Fruit fly (Drosophila melanogaster): ENCODE data around the gene nAChRbeta3.

The nAChRbeta3 gene

dm6 chr2L:544444-545179 lies at the start of gene nAChRbeta3, which contains the start of gene Spp:
nAChRbeta3 (plus strand) TSS chr2L:545129.
Spp (minus strand) TSS chr2L:544653.
- TF ChIP-seq toe (GFP tag; optimal IDR thresholded peaks at IDR 0.05) = no peak
- TF ChIP-seq kay (GFP tag; ENCODE audit: borderline replicate concordance) = no peak
- no peak for TF ChIP-seq CG14711 (tag; optimal IDR thresholded peaks at IDR 0.05)
- TF ChIP-seq Clk (GFP tag; optimal IDR thresholded peaks at IDR 0.05) = no peak
- TF ChIP-seq Hr96 (GFP tag; optimal IDR thresholded peaks at IDR 0.05) = no peak
- peak; percentile 34 for TF ChIP-seq Mnt (GFP tag; optimal IDR thresholded peaks at IDR 0.05)
- no peak for TF ChIP-seq tj (GFP tag; optimal IDR thresholded peaks at IDR 0.05)
- no peak for TF ChIP-seq CG11617 (GFP tag; optimal IDR thresholded peaks at IDR 0.05)

- TF ChIP-seq cnc (optimal IDR thresholded peaks at IDR 0.05) = no peak
- no peak for TF ChIP-seq kay (GFP tag; ENCODE audit: borderline replicate concordance)
- TF ChIP-seq CG11617 (GFP tag; optimal IDR thresholded peaks at IDR 0.05) = no peak
These were observed 49.3 kb upstream of the nAChRbeta3 start for dm6 chr2L:495381-496240.

- no peak for TF ChIP-seq CG14711 (tag; optimal IDR thresholded peaks at IDR 0.05)
- TF ChIP-seq bab1 (GFP tag; optimal IDR thresholded peaks at IDR 0.05) = no peak
- peak; percentile 60 for TF ChIP-seq tj (GFP tag; optimal IDR thresholded peaks at IDR 0.05)
These were observed 48.5 kb upstream of the nAChRbeta3 start for dm6 chr2L:496436-496835.

dm6 chr2L:496841-497240 lies 48.1 kb upstream of the nAChRbeta3 start:
- TF ChIP-seq cnc (optimal IDR thresholded peaks at IDR 0.05) (no peak), Hr96 (GFP tag; optimal IDR thresholded peaks at IDR 0.05) (no peak), tj (GFP tag; optimal IDR thresholded peaks at IDR 0.05) (no peak), CG14711 (tag; optimal IDR thresholded peaks at IDR 0.05) (no peak), toe (GFP tag; optimal IDR thresholded peaks at IDR 0.05) (no peak), Mnt (GFP tag; optimal IDR thresholded peaks at IDR 0.05) (no peak)

dm6 chr2L:497657-498473 lies 47.1 kb upstream of the nAChRbeta3 start:
- TF ChIP-seq CG7045 (GFP tag; optimal IDR thresholded peaks at IDR 0.05) (no peak), Crg-1 (GFP tag; optimal IDR thresholded peaks at IDR 0.05) (no peak), Clk (GFP tag; optimal IDR thresholded peaks at IDR 0.05) (no peak), tj (GFP tag; optimal IDR thresholded peaks at IDR 0.05) (no peak), CG7101 (tag; optimal IDR thresholded peaks at IDR 0.05) (no peak), CG11617 (GFP tag; optimal IDR thresholded peaks at IDR 0.05) (no peak)

dm6 chr2L:498474-498821 lies 46.5 kb upstream of the nAChRbeta3 start:
- no peak for TF ChIP-seq toe (GFP tag; optimal IDR thresholded peaks at IDR 0.05)

dm6 chr2L:499939-500338 lies 45.0 kb upstream of the nAChRbeta3 start:
- TF ChIP-seq tj (GFP tag; optimal IDR thresholded peaks at IDR 0.05) (no peak), CG14711 (tag; optimal IDR thresholded peaks at IDR 0.05) (no peak), cic (GFP tag; optimal IDR thresholded peaks at IDR 0.05) (no peak), CG5204 (GFP tag; optimal IDR thresholded peaks at IDR 0.05) (no peak), Hr96 (GFP tag; optimal IDR thresholded peaks at IDR 0.05) (no peak)

dm6 chr2L:501622-502021 lies 43.3 kb upstream of the nAChRbeta3 start:
- TF ChIP-seq CG1620 (GFP tag; optimal IDR thresholded peaks at IDR 0.05) (no peak), CG7101 (tag; optimal IDR thresholded peaks at IDR 0.05) (no peak), CG12768 (GFP tag; optimal IDR thresholded peaks at IDR 0.05) (no peak), bab1 (GFP tag; optimal IDR thresholded peaks at IDR 0.05) (no peak), Mnt (GFP tag; optimal IDR thresholded peaks at IDR 0.05) (no peak), CG7045 (GFP tag; optimal IDR thresholded peaks at IDR 0.05) (no peak), Hr96 (GFP tag; optimal IDR thresholded peaks at IDR 0.05) (no peak), pad (GFP tag; optimal IDR thresholded peaks at IDR 0.05) (no peak), tj (GFP tag; optimal IDR thresholded peaks at IDR 0.05) (no peak), toe (GFP tag; optimal IDR thresholded peaks at IDR 0.05) (no peak), Crg-1 (GFP tag; optimal IDR thresholded peaks at IDR 0.05) (no peak), ovo (GFP tag; optimal IDR thresholded peaks at IDR 0.05) (no peak), CG5204 (GFP tag; optimal IDR thresholded peaks at IDR 0.05) (no peak), CG14711 (tag; optimal IDR thresholded peaks at IDR 0.05) (no peak), CG33017 (tag; optimal IDR thresholded peaks at IDR 0.05) (no peak), cic (GFP tag; optimal IDR thresholded peaks at IDR 0.05) (no peak), cnc (optimal IDR thresholded peaks at IDR 0.05) (no peak)

All from whole organism, adult.